Worm (Caenorhabditis elegans) whole organism, L4 larva: ENCODE results near the gene C08B6.10.
A peak's percentile ranks its signal among the peaks of the same experiment; 100 is the strongest.

Source experiments
- D1046.2 ChIP-seq: fragments of 200-800 bp; sonication (Bioruptor generic); IDR thresholded peaks from 2 replicates; pipeline ENCODE4 v1.3.6; 2022; ENCODE audit warnings: missing genetic modification characterization, missing compliant biosample characterization
- aha-1 ChIP-seq: fragments of 150-350 bp; peaks from one replicate; lab custom pipeline; 2014; ENCODE audit warnings: missing biosample characterization, missing genetic modification characterization
- arid-1 ChIP-seq: fragments of 200-800 bp; sonication (Bioruptor generic); conservative IDR thresholded peaks from 2 replicates; pipeline ENCODE4 v1.3.6; 2022; ENCODE audit warnings: missing genetic modification reagents, missing genetic modification characterization, missing compliant biosample characterization
- attf-4 ChIP-seq: sonication (generic microtip); optimal IDR thresholded peaks from 3 replicates; lab custom pipeline; 2017; ENCODE audit warnings: missing biosample characterization, missing genetic modification characterization
- ceh-20 ChIP-seq: fragments of 200-800 bp; sonication (Bioruptor generic); IDR thresholded peaks from 2 replicates; pipeline ENCODE4 v1.3.6; 2022; ENCODE audit warnings: missing genetic modification reagents, missing genetic modification characterization, missing compliant biosample characterization
- ces-1 ChIP-seq: fragments of 150-350 bp; sonication (generic microtip); optimal IDR thresholded peaks from 4 replicates; lab custom pipeline; 2014; ENCODE audit warnings: missing biosample characterization, missing genetic modification reagents, missing genetic modification characterization
- cey-2 ChIP-seq: sonication (generic microtip); optimal IDR thresholded peaks from 3 replicates; lab custom pipeline; 2017; ENCODE audit warnings: missing genetic modification characterization, mild to moderate bottlenecking, missing compliant biosample characterization, antibody characterized with exemption, borderline replicate concordance; ENCODE audit not compliant: insufficient read depth
- daf-12 ChIP-seq: fragments of 150-350 bp; optimal IDR thresholded peaks from 2 replicates; lab custom pipeline; 2014; ENCODE audit warnings: missing biosample characterization, missing genetic modification reagents, missing genetic modification characterization
- daf-16 ChIP-seq, 3 experiments: sonication (generic microtip); optimal IDR thresholded peaks; 2 replicates each; lab custom pipeline; 2016 to 2017; ENCODE audit warnings: missing genetic modification characterization in 3 of 3, missing genetic modification reagents in 3 of 3, mild to moderate bottlenecking in 2 of 3, missing compliant biosample characterization in 2 of 3, missing biosample characterization in 1 of 3, moderate library complexity in 1 of 3
- daf-8 ChIP-seq: fragments of 200-800 bp; sonication (Bioruptor generic); IDR thresholded peaks from 2 replicates; pipeline ENCODE4 v1.3.6; 2022; ENCODE audit warnings: missing genetic modification characterization, missing compliant biosample characterization
- dmd-9 ChIP-seq: fragments of 200-800 bp; sonication (Bioruptor generic); IDR thresholded peaks from 2 replicates; pipeline ENCODE4 v1.3.6; 2022; ENCODE audit warnings: missing genetic modification reagents, missing genetic modification characterization, missing compliant biosample characterization
- fos-1 ChIP-seq: fragments of 150-350 bp; optimal IDR thresholded peaks from 2 replicates; lab custom pipeline; 2014; ENCODE audit warnings: missing biosample characterization, missing genetic modification characterization
- hif-1 ChIP-seq, 2 experiments: sonication (generic microtip); optimal IDR thresholded peaks; 2 replicates each; lab custom pipeline; 2016 to 2017; ENCODE audit warnings: missing compliant biosample characterization in 2 of 2, missing genetic modification characterization in 2 of 2, missing genetic modification reagents in 2 of 2, missing genotype in 2 of 2, mild to moderate bottlenecking in 1 of 2
- hlh-11 ChIP-seq: fragments of 200-800 bp; sonication (Bioruptor generic); optimal IDR thresholded peaks from 2 replicates; lab custom pipeline; 2018; ENCODE audit warnings: mild to moderate bottlenecking, missing genetic modification characterization, missing compliant biosample characterization
- hlh-30 ChIP-seq: sonication (generic microtip); optimal IDR thresholded peaks from 2 replicates; lab custom pipeline; 2017; ENCODE audit warnings: antibody characterized with exemption, mild to moderate bottlenecking, missing genetic modification characterization, missing compliant biosample characterization; ENCODE audit not compliant: insufficient read depth
- lin-13 ChIP-seq: fragments of 150-350 bp; optimal IDR thresholded peaks from 2 replicates; lab custom pipeline; 2014; ENCODE audit warnings: missing biosample characterization, missing genetic modification reagents, missing genetic modification characterization
- lin-38 ChIP-seq: fragments of 200-800 bp; sonication (Bioruptor generic); IDR thresholded peaks from 2 replicates; pipeline ENCODE4 v1.3.6; 2022; ENCODE audit warnings: missing genetic modification reagents, missing genetic modification characterization, missing compliant biosample characterization
- lir-3 ChIP-seq: sonication (generic microtip); optimal IDR thresholded peaks from 2 replicates; lab custom pipeline; 2016; ENCODE audit warnings: mild to moderate bottlenecking, missing genetic modification characterization, missing compliant biosample characterization
- madf-5 ChIP-seq, 2 experiments: fragments of 200-800 bp; sonication (Bioruptor generic); IDR thresholded peaks; 2 replicates each; pipeline ENCODE4 v1.3.6; 2022; ENCODE audit warnings: missing compliant biosample characterization in 2 of 2, missing genetic modification characterization in 2 of 2
- mxl-3 ChIP-seq: fragments of 200-800 bp; sonication (Bioruptor generic); optimal IDR thresholded peaks from 2 replicates; lab custom pipeline; 2018; ENCODE audit warnings: mild to moderate bottlenecking, missing genetic modification characterization, missing compliant biosample characterization
- nhr-11 ChIP-seq: fragments of 150-350 bp; optimal IDR thresholded peaks from 2 replicates; lab custom pipeline; 2014; ENCODE audit warnings: missing biosample characterization, missing genetic modification characterization
- nhr-111 ChIP-seq: fragments of 200-800 bp; sonication (Bioruptor generic); optimal IDR thresholded peaks from 2 replicates; lab custom pipeline; 2018; ENCODE audit warnings: mild to moderate bottlenecking, missing genetic modification characterization, missing compliant biosample characterization
- nhr-6 ChIP-seq: fragments of 150-350 bp; optimal IDR thresholded peaks from 2 replicates; lab custom pipeline; 2014; ENCODE audit warnings: missing biosample characterization, missing genetic modification characterization
- pqm-1 ChIP-seq: sonication (generic microtip); optimal IDR thresholded peaks from 2 replicates; lab custom pipeline; 2017; ENCODE audit warnings: missing biosample characterization, missing genetic modification characterization
- sdz-12 ChIP-seq: fragments of 200-800 bp; sonication (Bioruptor generic); optimal IDR thresholded peaks from 2 replicates; lab custom pipeline; 2018; ENCODE audit warnings: mild to moderate bottlenecking, missing genetic modification characterization, missing compliant biosample characterization
- set-16 ChIP-seq: fragments of 200-800 bp; sonication (Bioruptor generic); IDR thresholded peaks from 2 replicates; pipeline ENCODE4 v1.3.6; 2022; ENCODE audit warnings: missing genetic modification reagents, missing genetic modification characterization, missing compliant biosample characterization
- snpc-1.2 ChIP-seq: fragments of 200-800 bp; sonication (Bioruptor generic); IDR thresholded peaks from 2 replicates; pipeline ENCODE4 v1.3.6; 2022; ENCODE audit warnings: missing genetic modification reagents, missing genetic modification characterization, missing compliant biosample characterization
- spr-1 ChIP-seq: sonication (generic microtip); optimal IDR thresholded peaks from 2 replicates; lab custom pipeline; 2016; ENCODE audit warnings: mild to moderate bottlenecking, missing genetic modification characterization, missing compliant biosample characterization
- unc-62 ChIP-seq, 3 experiments: fragments of 150-350 bp in 1 of 3; sonication (generic microtip); optimal IDR thresholded peaks in 2 of 3; peaks in 1 of 3; 1 replicate in 1 of 3; 2 replicates in 2 of 3; lab custom pipeline; 2014 to 2017; ENCODE audit warnings: missing biosample characterization in 3 of 3, missing genetic modification characterization in 3 of 3, missing genetic modification reagents in 3 of 3, missing genotype in 1 of 3
- vab-7 ChIP-seq: fragments of 200-800 bp; sonication (Bioruptor generic); IDR thresholded peaks from 2 replicates; pipeline ENCODE4 v1.3.6; 2022; ENCODE audit warnings: missing genetic modification reagents, missing genetic modification characterization, missing compliant biosample characterization
- zfp-3 ChIP-seq: fragments of 200-800 bp; sonication (Bioruptor generic); conservative IDR thresholded peaks from 2 replicates; pipeline ENCODE4 v1.3.6; 2022; ENCODE audit warnings: missing genetic modification reagents, missing genetic modification characterization, missing compliant biosample characterization
- zip-11 ChIP-seq: fragments of 200-800 bp; sonication (Bioruptor generic); IDR thresholded peaks from 2 replicates; pipeline ENCODE4 v1.3.6; 2022; ENCODE audit warnings: missing genetic modification characterization, missing compliant biosample characterization

The C08B6.10 gene

ce11 chrV:10136644-10137043 is 11.3 kb downstream of the C08B6.10 start:
- peak; percentile 47; the same call in 1 of the 2 replicates for TF ChIP-seq set-16 (GFP tag; lab: Robert Waterston, UW)
- TF ChIP-seq, all 104 proteins: peak for 1; not testable (repeated sequence) for 103

- TF ChIP-seq lin-38 = peak; percentile 60
- TF ChIP-seq set-16 (GFP tag; lab: Robert Waterston, UW) = peak; percentile 63
- TF ChIP-seq snpc-1.2 = peak; percentile 63; the same call in 1 of the 2 replicates
These were observed 13.3 kb downstream of the C08B6.10 start for ce11 chrV:10138582-10138981.

DNA sequence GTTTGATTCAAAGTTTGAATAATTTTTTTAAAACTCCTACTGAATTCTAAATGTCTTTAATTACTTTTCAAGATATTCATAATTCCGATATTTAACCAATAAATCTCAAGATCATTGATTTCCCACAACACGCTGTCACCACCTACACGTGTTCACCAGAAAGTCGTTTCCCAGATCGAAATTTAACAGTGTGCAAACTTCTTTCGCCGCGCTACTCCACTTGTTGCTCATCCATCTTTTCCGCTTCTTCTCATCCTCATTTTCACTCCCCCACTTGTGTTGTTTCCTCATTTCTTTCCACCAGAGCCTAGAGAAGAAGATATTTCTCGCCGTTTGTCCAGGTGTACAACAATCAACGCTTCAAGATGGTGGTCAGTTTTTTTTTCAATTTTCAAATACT is 20.4 kb downstream of the C08B6.10 start, which contains the start of gene C51E3.9:
TSS of gene C51E3.9 (plus strand) at position 301 of the 400 bp plus-strand sequence.
- TF ChIP-seq mxl-3 (GFP tag; lab: Kevin White, UChicago) (no peak), hlh-11 (tag; lab: Kevin White, UChicago) (peak; percentile 5), aha-1 (peak; percentile 11)

DNA sequence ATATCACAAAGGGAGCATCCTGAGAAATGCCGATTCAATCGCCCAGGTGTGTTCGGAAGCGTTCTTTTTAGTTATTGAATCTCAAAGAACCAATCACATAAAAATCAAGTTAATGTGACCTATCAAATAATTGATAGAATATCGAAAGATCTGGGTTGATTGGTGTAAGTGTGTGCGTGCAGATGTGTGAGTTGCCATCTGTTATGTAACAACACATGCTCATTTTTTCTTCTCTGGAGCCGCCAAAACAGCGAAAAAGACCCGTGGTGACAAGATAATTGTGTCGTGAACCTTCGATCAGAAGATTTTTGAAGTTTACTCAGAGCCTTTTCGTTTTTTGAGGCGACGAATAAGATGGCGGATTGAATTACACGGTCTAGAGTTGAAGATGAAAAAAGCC is 21.5 kb downstream of the C08B6.10 start:
- TF ChIP-seq hif-1 (tag; optimal IDR thresholded peaks at IDR 0.05; lab: Kevin White, UChicago) = peak in 1 of 2 experiments; percentile 78
- peak in 1 of 2 experiments; percentile 20 for TF ChIP-seq daf-16 (GFP tag; optimal IDR thresholded peaks at IDR 0.05; lab: Kevin White, UChicago)
- TF ChIP-seq daf-16 (tag; optimal IDR thresholded peaks at IDR 0.05; lab: Kevin White, UChicago) = no peak
- peak; percentile 82 for TF ChIP-seq aha-1
- TF ChIP-seq D1046.2 (GFP tag; lab: Robert Waterston, UW) = no peak
- peak in 1 of 2 experiments; percentile 19 for TF ChIP-seq unc-62 (GFP tag; optimal IDR thresholded peaks at IDR 0.05 in 1 of 2; lab: Kevin White, UChicago)
- no peak for TF ChIP-seq unc-62 (tag; optimal IDR thresholded peaks at IDR 0.05; lab: Kevin White, UChicago)
- peak; percentile 35 for TF ChIP-seq nhr-11
- TF ChIP-seq hlh-30 (tag; lab: Kevin White, UChicago) = no peak

DNA sequence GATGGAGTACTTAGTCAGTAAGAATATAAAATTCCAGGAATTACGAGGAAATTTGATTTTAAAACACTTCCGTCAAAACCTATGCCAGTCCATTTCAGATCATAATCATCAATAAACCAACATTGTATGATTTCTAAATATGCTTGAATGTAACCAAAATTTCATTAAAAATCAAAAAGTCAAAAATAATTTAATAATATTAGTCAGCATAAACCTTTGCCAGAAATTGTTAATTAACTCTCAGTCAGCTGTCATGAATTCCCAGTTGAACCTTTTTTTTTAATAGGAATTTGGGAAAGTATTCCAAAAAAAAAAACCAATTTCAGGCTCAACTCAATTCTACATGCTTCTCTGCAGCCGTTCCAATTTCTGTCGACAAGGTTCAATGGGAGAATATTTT is 23.1 kb downstream of the C08B6.10 start, which contains the start of gene srsx-26:
TSS of gene srsx-26 (plus strand) at position 301 of the 400 bp plus-strand sequence.
- TF ChIP-seq ceh-20 (no peak), spr-1 (tag; lab: Kevin White, UChicago) (no peak), daf-12 (tag; lab: Kevin White, UChicago) (no peak), lir-3 (no peak), dmd-9 (GFP tag; lab: Robert Waterston, UW) (no peak), zfp-3 (no peak), fos-1 (tag; lab: Kevin White, UChicago) (no peak), sdz-12 (GFP tag; lab: Kevin White, UChicago) (no peak), lin-13 (GFP tag; lab: Kevin White, UChicago) (no peak), pqm-1 (tag; lab: Kevin White, UChicago) (no peak), nhr-6 (no peak), snpc-1.2 (no peak), arid-1 (GFP tag; lab: Robert Waterston, UW) (no peak), nhr-11 (no peak), vab-7 (GFP tag; lab: Robert Waterston, UW) (no peak), zip-11 (GFP tag; lab: Robert Waterston, UW) (no peak), daf-8 (no peak), ces-1 (GFP tag; lab: Kevin White, UChicago) (no peak), cey-2 (tag; lab: Kevin White, UChicago) (no peak), nhr-111 (GFP tag; lab: Kevin White, UChicago) (no peak)

DNA sequence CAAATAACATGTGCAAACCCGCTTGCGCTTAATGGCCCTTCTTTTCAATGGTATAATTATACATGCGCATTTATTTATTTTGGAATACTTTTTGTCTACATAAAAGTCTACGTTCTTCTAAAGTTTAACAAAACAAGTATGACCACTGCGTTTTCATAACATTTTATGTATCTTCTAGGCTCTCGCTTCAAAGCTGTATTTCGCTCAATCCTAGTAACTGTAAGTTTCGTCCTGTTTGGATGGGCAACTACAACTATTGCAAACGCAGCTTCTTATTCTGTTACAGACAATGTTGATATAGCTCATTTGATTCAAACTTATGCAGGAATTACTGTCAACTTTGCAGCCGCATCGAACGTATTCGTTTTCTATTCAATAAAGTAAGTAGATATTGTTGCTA is 24.4 kb downstream of the C08B6.10 start, which contains the start of gene srsx-27:
TSS of gene srsx-27 (plus strand) at position 301 of the 400 bp plus-strand sequence.
- TF ChIP-seq madf-5 (GFP tag; IDR thresholded peaks at IDR 0.05; lab: Robert Waterston, UW) = no peak
- no peak for TF ChIP-seq attf-4 (tag; lab: Kevin White, UChicago)
- TF ChIP-seq, all 104 proteins: peak for 0
